Worm (Caenorhabditis elegans): ENCODE measurements around the gene B0303.16.
A peak's percentile ranks its signal among the peaks of the same experiment; 100 is the strongest.

The B0303.16 gene

DNA sequence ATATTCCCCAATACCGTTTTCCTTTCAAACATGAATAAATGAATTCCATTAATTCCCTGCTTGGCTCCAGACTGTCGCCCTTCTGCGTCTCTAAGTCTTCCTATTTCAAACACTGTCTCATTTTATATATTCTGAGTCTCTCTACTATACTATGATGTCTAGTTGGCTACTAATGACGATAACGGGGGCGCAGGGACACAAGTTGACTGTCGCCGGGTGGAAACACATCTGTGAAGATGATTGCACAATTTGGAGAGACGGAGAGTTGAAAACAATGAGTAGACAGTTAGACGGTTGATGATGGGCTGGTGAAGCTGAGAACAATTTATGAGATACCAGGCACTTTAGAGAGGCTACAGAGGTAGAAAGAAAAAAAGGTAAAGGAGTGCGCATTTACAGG lies 44.6 kb downstream of the B0303.16 start, which contains the start of gene sma-2 (continued):
- TF ChIP-seq zag-1 (tag; optimal IDR thresholded peaks at IDR 0.05) = no peak
- no peak for TF ChIP-seq lin-13 (GFP tag; optimal IDR thresholded peaks at IDR 0.05)
- no peak for TF ChIP-seq ztf-1 (GFP tag; conservative IDR thresholded peaks at IDR 0.05)
- TF ChIP-seq mab-5 (tag; optimal IDR thresholded peaks at IDR 0.05) = no peak
- TF ChIP-seq crh-2 (tag; optimal IDR thresholded peaks at IDR 0.05) = peak; percentile 85
- peak; percentile 99 for TF ChIP-seq sma-3 (GFP tag; optimal IDR thresholded peaks at IDR 0.05)
- TF ChIP-seq ama-1 (optimal IDR thresholded peaks at IDR 0.05) = no peak
- TF ChIP-seq gmeb-1 (tag; optimal IDR thresholded peaks at IDR 0.05) = peak; percentile 72
- no peak for TF ChIP-seq nhr-10 (tag; optimal IDR thresholded peaks at IDR 0.05)
- no peak for TF ChIP-seq alr-1 (tag; optimal IDR thresholded peaks at IDR 0.05)
- no peak for TF ChIP-seq elt-1 (tag; optimal IDR thresholded peaks at IDR 0.05)

DNA sequence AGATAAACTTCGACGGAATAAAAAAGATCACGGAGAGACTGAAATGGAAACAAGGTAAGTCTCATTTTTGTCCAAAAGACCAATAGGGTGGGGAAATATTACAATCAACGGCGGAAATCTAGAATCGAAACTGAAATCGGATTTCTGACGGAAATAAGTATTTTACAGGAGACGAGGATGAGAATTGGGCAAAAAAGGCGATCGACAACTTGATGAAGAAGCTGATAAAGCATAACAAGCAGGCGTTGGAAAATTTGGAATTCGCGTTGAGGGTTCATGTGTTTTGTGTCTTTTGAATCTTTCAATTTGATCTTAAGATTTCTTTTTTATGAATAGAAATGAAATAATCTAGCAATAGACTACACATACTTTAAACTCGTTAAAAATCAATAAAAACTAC lies 45.7 kb downstream of the B0303.16 start, which contains the start of gene ugtp-1:
TSS of gene ugtp-1 (minus strand) at position 101 of the 400 bp plus-strand sequence.
- TF ChIP-seq ceh-82 (tag; optimal IDR thresholded peaks at IDR 0.05) = no peak
- no peak for TF ChIP-seq peb-1 (tag; optimal IDR thresholded peaks at IDR 0.05)
- no peak for TF ChIP-seq ztf-11 (tag; optimal IDR thresholded peaks at IDR 0.05)
- TF ChIP-seq ZK546.5 (tag; optimal IDR thresholded peaks at IDR 0.05) = no peak
- TF ChIP-seq nhr-237 (tag; optimal IDR thresholded peaks at IDR 0.05) = no peak
- no peak for TF ChIP-seq nhr-6 (tag; optimal IDR thresholded peaks at IDR 0.05)
- no peak for TF ChIP-seq elt-3 (tag; optimal IDR thresholded peaks at IDR 0.05)

DNA sequence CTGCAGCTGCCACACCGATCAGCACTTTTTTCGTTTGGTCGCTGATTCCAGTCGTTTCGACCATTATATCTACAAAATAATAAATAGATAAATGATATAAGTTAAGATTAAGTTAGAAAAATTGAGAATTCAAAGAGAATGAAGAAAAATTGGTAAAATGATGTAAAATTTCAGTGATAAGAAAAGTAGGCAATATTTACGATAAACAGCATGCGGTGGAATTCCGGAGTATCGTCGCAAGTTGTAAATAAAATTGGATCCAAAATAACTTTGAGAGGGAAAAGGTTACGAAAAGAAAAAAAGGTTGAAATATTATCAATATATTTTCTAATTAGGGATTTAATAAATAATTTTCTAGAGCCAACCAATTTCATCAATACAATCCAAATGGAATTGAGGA lies 49.8 kb downstream of the B0303.16 start, which contains the start of gene tomm-70:
TSS of gene tomm-70 (minus strand) at position 69 of the 400 bp plus-strand sequence.
- TF ChIP-seq lsy-2 (tag; optimal IDR thresholded peaks at IDR 0.05) = peak in 1 of 2 experiments; percentile 25
- TF ChIP-seq ztf-1 (GFP tag; conservative IDR thresholded peaks at IDR 0.05) = no peak
- TF ChIP-seq nhr-129 (tag; optimal IDR thresholded peaks at IDR 0.05) = peak; percentile 30
- peak; percentile 9 for TF ChIP-seq gmeb-1 (tag; optimal IDR thresholded peaks at IDR 0.05)
- peak; percentile 36 for TF ChIP-seq C34F6.9 (tag; optimal IDR thresholded peaks at IDR 0.05)
- peak; percentile 34 for TF ChIP-seq R02D3.7 (tag; optimal IDR thresholded peaks at IDR 0.05)
- no peak for TF ChIP-seq nhr-10 (tag; optimal IDR thresholded peaks at IDR 0.05)
- TF ChIP-seq unc-55 (GFP tag; optimal IDR thresholded peaks at IDR 0.05) = peak; percentile 31
- no peak for TF ChIP-seq nhr-77 (tag; optimal IDR thresholded peaks at IDR 0.05)
- TF ChIP-seq mdl-1 (tag; optimal IDR thresholded peaks at IDR 0.05) = no peak

Measured in whole organism, L2 larva.